Fruit fly (Drosophila melanogaster) whole organism, embryonic: ENCODE measurements around the gene CG34417.

ENCODE experiments used
- B-H1 ChIP-seq: fragments of 200-800 bp; sonication (Bioruptor generic); IDR thresholded peaks from 3 replicates; pipeline ENCODE4 v1.3.6; 2022; ENCODE audit warnings: missing biosample characterization, missing genetic modification characterization
- Bteb2 ChIP-seq: fragments of 200-800 bp; sonication (Bioruptor generic); optimal IDR thresholded peaks from 2 replicates; lab custom pipeline; 2016; ENCODE audit warnings: missing biosample characterization, missing genetic modification characterization
- CG10654 ChIP-seq: fragments of 200-800 bp; sonication (Bioruptor generic); optimal IDR thresholded peaks from 2 replicates; lab custom pipeline; 2016; ENCODE audit warnings: missing biosample characterization, missing genetic modification characterization
- CG1233 ChIP-seq: fragments of 200-800 bp; sonication (Bioruptor generic); optimal IDR thresholded peaks from 4 replicates; lab custom pipeline; 2018; ENCODE audit warnings: missing biosample characterization, mild to moderate bottlenecking, missing genetic modification characterization
- CG13624 ChIP-seq: fragments of 200-800 bp; sonication (Bioruptor generic); optimal IDR thresholded peaks from 2 replicates; lab custom pipeline; 2016; ENCODE audit warnings: missing biosample characterization, missing genetic modification characterization
- CG14441 ChIP-seq: fragments of 200-800 bp; sonication (Bioruptor generic); IDR thresholded peaks from 2 replicates; pipeline ENCODE4 v1.3.6; 2022; ENCODE audit warnings: missing biosample characterization, missing genetic modification characterization
- CG14667 ChIP-seq: fragments of 200-800 bp; sonication (Bioruptor generic); IDR thresholded peaks from 2 replicates; pipeline ENCODE4 v1.3.6; 2022; ENCODE audit warnings: missing biosample characterization, missing genetic modification characterization
- CG15073 ChIP-seq: fragments of 200-800 bp; sonication (Bioruptor generic); optimal IDR thresholded peaks from 2 replicates; lab custom pipeline; 2016; ENCODE audit warnings: missing biosample characterization, missing genetic modification characterization
- CG15696 ChIP-seq: fragments of 200-800 bp; sonication (Bioruptor generic); optimal IDR thresholded peaks from 2 replicates; lab custom pipeline; 2019; ENCODE audit warnings: missing biosample characterization, mild to moderate bottlenecking, missing genetic modification characterization, moderate library complexity
- CG1647 ChIP-seq: fragments of 200-800 bp; sonication (Bioruptor generic); optimal IDR thresholded peaks from 3 replicates; lab custom pipeline; 2016; ENCODE audit warnings: missing biosample characterization, missing genetic modification characterization
- CG16813 ChIP-seq: fragments of 200-800 bp; sonication (Bioruptor generic); IDR thresholded peaks from 3 replicates; pipeline ENCODE4 v1.3.6; 2022; ENCODE audit warnings: missing biosample characterization, missing genetic modification characterization; ENCODE audit not compliant: partially characterized antibody
- CG17385 ChIP-seq: fragments of 200-800 bp; sonication (Bioruptor generic); optimal IDR thresholded peaks from 3 replicates; lab custom pipeline; 2018; ENCODE audit warnings: missing biosample characterization, mild to moderate bottlenecking, missing genetic modification characterization
- CG18011 ChIP-seq: fragments of 200-800 bp; sonication (Bioruptor generic); optimal IDR thresholded peaks from 2 replicates; lab custom pipeline; 2017; ENCODE audit warnings: missing biosample characterization, missing genetic modification characterization, mild to moderate bottlenecking, moderate library complexity, missing genotype
- CG1832 ChIP-seq: fragments of 200-800 bp; sonication (Bioruptor generic); optimal IDR thresholded peaks from 2 replicates; lab custom pipeline; 2017; ENCODE audit warnings: missing biosample characterization, mild to moderate bottlenecking, missing genetic modification characterization, inconsistent platforms
- CG2712 ChIP-seq: fragments of 200-800 bp; optimal IDR thresholded peaks from 3 replicates; lab custom pipeline; 2019; ENCODE audit warnings: missing biosample characterization, mild to moderate bottlenecking, missing genetic modification characterization, moderate library complexity
- CG31365 ChIP-seq: fragments of 200-800 bp; sonication (Bioruptor generic); optimal IDR thresholded peaks from 2 replicates; lab custom pipeline; 2018; ENCODE audit warnings: missing biosample characterization, mild to moderate bottlenecking, missing genetic modification characterization
- CG33557 ChIP-seq: fragments of 200-800 bp; sonication (Bioruptor generic); optimal IDR thresholded peaks from 2 replicates; lab custom pipeline; 2019; ENCODE audit warnings: missing biosample characterization, mild to moderate bottlenecking, missing genetic modification characterization, moderate library complexity
- CG34224 ChIP-seq: fragments of 200-800 bp; sonication (Bioruptor generic); IDR thresholded peaks from 3 replicates; pipeline ENCODE4 v1.3.6; 2022; ENCODE audit warnings: missing biosample characterization, missing genetic modification characterization; ENCODE audit not compliant: partially characterized antibody
- CG5180 ChIP-seq: fragments of 200-800 bp; sonication (Bioruptor generic); optimal IDR thresholded peaks from 3 replicates; lab custom pipeline; 2017; ENCODE audit warnings: missing biosample characterization, missing genetic modification characterization, mild to moderate bottlenecking, moderate library complexity, missing genetic modification reagents
- CG6254 ChIP-seq: fragments of 200-800 bp; sonication (Bioruptor generic); optimal IDR thresholded peaks from 3 replicates; lab custom pipeline; 2017; ENCODE audit warnings: mild to moderate bottlenecking, missing biosample characterization, missing genetic modification reagents, missing genetic modification characterization
- CG6689 ChIP-seq: fragments of 200-800 bp; sonication (Bioruptor generic); IDR thresholded peaks from 2 replicates; pipeline ENCODE4 v1.3.6; 2022; ENCODE audit warnings: missing biosample characterization, missing genetic modification characterization
- CG6813 ChIP-seq: fragments of 200-800 bp; sonication (Bioruptor generic); optimal IDR thresholded peaks from 2 replicates; lab custom pipeline; 2017; ENCODE audit warnings: missing biosample characterization, missing genetic modification characterization, mild to moderate bottlenecking, moderate library complexity, missing genetic modification reagents
- CG9437 ChIP-seq: fragments of 200-800 bp; sonication (Bioruptor generic); optimal IDR thresholded peaks from 2 replicates; lab custom pipeline; 2018; ENCODE audit warnings: missing biosample characterization, mild to moderate bottlenecking, missing genetic modification characterization
- CG9609 ChIP-seq: fragments of 200-800 bp; sonication (Bioruptor generic); optimal IDR thresholded peaks from 3 replicates; lab custom pipeline; 2016; ENCODE audit warnings: missing biosample characterization, missing genetic modification characterization
- CHES-1-like ChIP-seq: fragments of 200-800 bp; sonication (Bioruptor generic); optimal IDR thresholded peaks from 2 replicates; lab custom pipeline; 2016; ENCODE audit warnings: missing biosample characterization, missing genetic modification characterization
- D19A ChIP-seq: fragments of 200-800 bp; optimal IDR thresholded peaks from 3 replicates; lab custom pipeline; 2019; ENCODE audit warnings: missing biosample characterization, mild to moderate bottlenecking, missing genetic modification characterization, moderate library complexity
- Dp ChIP-seq: fragments of 200-800 bp; sonication (Bioruptor generic); optimal IDR thresholded peaks from 2 replicates; lab custom pipeline; 2018; ENCODE audit warnings: missing biosample characterization, mild to moderate bottlenecking, missing genetic modification characterization, moderate library complexity
- Ets97D ChIP-seq: fragments of 200-800 bp; sonication (Bioruptor generic); optimal IDR thresholded peaks from 3 replicates; lab custom pipeline; 2016; ENCODE audit warnings: missing biosample characterization, missing genetic modification characterization
- Kr ChIP-seq: fragments of 200-800 bp; sonication (Bioruptor generic); optimal IDR thresholded peaks from 2 replicates; lab custom pipeline; 2017; ENCODE audit warnings: missing biosample characterization, mild to moderate bottlenecking, missing genetic modification characterization
- Nf-YA ChIP-seq: fragments of 200-800 bp; sonication (Bioruptor generic); IDR thresholded peaks from 2 replicates; pipeline ENCODE4 v1.3.6; 2022; ENCODE audit warnings: missing biosample characterization, missing genetic modification characterization
- Opbp ChIP-seq: fragments of 200-800 bp; sonication (Bioruptor generic); IDR thresholded peaks from 3 replicates; pipeline ENCODE4 v1.3.6; 2022; ENCODE audit warnings: missing biosample characterization, missing genetic modification characterization; ENCODE audit not compliant: partially characterized antibody
- Rx ChIP-seq: fragments of 200-800 bp; sonication (Bioruptor generic); IDR thresholded peaks from 2 replicates; pipeline ENCODE4 v1.3.6; 2022; ENCODE audit warnings: missing biosample characterization, missing genetic modification characterization
- Usf ChIP-seq: fragments of 200-800 bp; sonication (Bioruptor generic); optimal IDR thresholded peaks from 2 replicates; lab custom pipeline; 2017; ENCODE audit warnings: missing genotype, missing biosample characterization, missing genetic modification characterization
- YL-1 ChIP-seq: fragments of 200-800 bp; sonication (Bioruptor generic); optimal IDR thresholded peaks from 3 replicates; lab custom pipeline; 2017; ENCODE audit warnings: missing biosample characterization, mild to moderate bottlenecking, missing genetic modification characterization
- aop ChIP-seq: fragments of 200-800 bp; sonication (Bioruptor generic); IDR thresholded peaks from 2 replicates; pipeline ENCODE4 v1.3.6; 2022; ENCODE audit warnings: missing biosample characterization, missing genetic modification characterization
- ap ChIP-seq: fragments of 200-800 bp; sonication (Bioruptor generic); IDR thresholded peaks from 2 replicates; pipeline ENCODE4 v1.3.6; 2022; ENCODE audit warnings: missing biosample characterization, missing genetic modification characterization
- br ChIP-seq: fragments of >200 bp; optimal IDR thresholded peaks from 2 replicates; lab custom pipeline; 2017
- dmrt99B ChIP-seq: fragments of 200-800 bp; sonication (Bioruptor generic); optimal IDR thresholded peaks from 2 replicates; lab custom pipeline; 2018; ENCODE audit warnings: missing biosample characterization, mild to moderate bottlenecking, missing genetic modification characterization, moderate library complexity
- ftz-f1 ChIP-seq: fragments of 200-800 bp; sonication (Bioruptor generic); optimal IDR thresholded peaks from 2 replicates; lab custom pipeline; 2016; ENCODE audit warnings: missing biosample characterization, missing genetic modification characterization
- hbn ChIP-seq: fragments of 200-800 bp; sonication (Bioruptor generic); IDR thresholded peaks from 2 replicates; pipeline ENCODE4 v1.3.6; 2022; ENCODE audit warnings: missing biosample characterization, missing genetic modification characterization; ENCODE audit not compliant: partially characterized antibody
- inv ChIP-seq: fragments of 200-800 bp; sonication (Bioruptor generic); IDR thresholded peaks from 2 replicates; pipeline ENCODE4 v1.3.6; 2022; ENCODE audit warnings: missing biosample characterization, missing genetic modification characterization; ENCODE audit not compliant: partially characterized antibody
- jing ChIP-seq: fragments of 200-800 bp; sonication (Bioruptor generic); optimal IDR thresholded peaks from 2 replicates; lab custom pipeline; 2018; ENCODE audit warnings: missing biosample characterization, mild to moderate bottlenecking, missing genetic modification characterization
- kah ChIP-seq: fragments of 200-800 bp; sonication (Bioruptor generic); optimal IDR thresholded peaks from 2 replicates; lab custom pipeline; 2018; ENCODE audit warnings: missing biosample characterization, mild to moderate bottlenecking, missing genetic modification characterization
- lilli ChIP-seq: fragments of 200-800 bp; sonication (Bioruptor generic); optimal IDR thresholded peaks from 3 replicates; lab custom pipeline; 2016; ENCODE audit warnings: missing biosample characterization, missing genetic modification characterization
- pfk ChIP-seq: fragments of 200-800 bp; sonication (Bioruptor generic); optimal IDR thresholded peaks from 2 replicates; lab custom pipeline; 2018; ENCODE audit warnings: missing biosample characterization, mild to moderate bottlenecking, missing genetic modification characterization, moderate library complexity
- phol ChIP-seq: fragments of 200-800 bp; sonication (Bioruptor generic); optimal IDR thresholded peaks from 3 replicates; lab custom pipeline; 2018; ENCODE audit warnings: missing biosample characterization, mild to moderate bottlenecking, missing genetic modification characterization, moderate library complexity
- repo ChIP-seq: fragments of 200-800 bp; sonication (Bioruptor generic); optimal IDR thresholded peaks from 2 replicates; lab custom pipeline; 2016; ENCODE audit warnings: missing biosample characterization, missing genetic modification characterization
- sna ChIP-seq: fragments of 200-800 bp; sonication (Bioruptor generic); IDR thresholded peaks from 2 replicates; pipeline ENCODE4 v1.3.6; 2022; ENCODE audit warnings: missing biosample characterization, missing genetic modification characterization; ENCODE audit not compliant: partially characterized antibody
- z ChIP-seq: fragments of 200-800 bp; sonication (Bioruptor generic); IDR thresholded peaks from 3 replicates; pipeline ENCODE4 v1.3.6; 2022; ENCODE audit warnings: missing biosample characterization, missing genetic modification characterization

The CG34417 gene

DNA sequence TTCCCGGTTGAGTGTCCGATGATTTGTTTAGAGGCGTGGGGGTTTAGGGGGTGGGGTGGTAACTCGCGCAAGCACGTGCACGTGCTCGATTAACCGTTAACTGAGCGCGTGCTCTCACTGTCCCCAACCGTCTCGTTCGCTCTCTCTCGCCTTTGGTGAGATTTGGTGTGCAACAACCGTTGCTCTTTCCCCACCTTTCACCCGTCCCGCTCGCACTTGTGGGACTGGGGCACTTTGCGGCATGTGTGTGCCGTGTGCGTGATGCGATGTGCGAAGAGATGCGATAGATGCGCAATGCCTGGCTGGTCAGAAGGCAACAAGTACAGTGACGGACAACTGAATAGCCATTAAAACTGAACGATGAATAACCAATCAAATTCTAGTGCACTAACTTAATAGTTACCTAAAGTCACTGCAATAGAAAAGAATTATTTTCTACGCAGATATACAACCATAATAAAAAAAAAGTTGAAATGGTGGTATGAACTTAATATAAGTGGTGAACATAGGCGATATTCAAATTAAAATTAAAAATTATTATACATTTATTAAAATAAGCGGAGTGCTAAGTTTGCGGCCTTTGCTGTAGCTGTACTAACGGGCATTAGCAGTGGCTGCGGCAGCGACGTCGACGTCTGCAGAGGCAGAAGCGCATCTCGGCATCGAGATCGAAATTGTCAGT lies 30.8 kb downstream of the CG34417 start (continued):
- TF ChIP-seq YL-1 (GFP tag; lab: Kevin White, UChicago) (peak; percentile 48), CG14667 (GFP tag; lab: Robert Waterston, UW) (peak; percentile 57), Opbp (GFP tag; lab: Robert Waterston, UW) (no peak), Ets97D (no peak), CG6813 (GFP tag; lab: Kevin White, UChicago) (peak; percentile 82), aop (GFP tag; lab: Robert Waterston, UW) (no peak), CG18011 (peak; percentile 12), CG10654 (GFP tag; lab: Kevin White, UChicago) (peak; percentile 62), CG6689 (GFP tag; lab: Robert Waterston, UW) (peak; percentile 90), CG33557 (GFP tag; lab: Kevin White, UChicago) (peak; percentile 92), sna (GFP tag; lab: Robert Waterston, UW) (no peak), CG17385 (GFP tag; lab: Kevin White, UChicago) (peak; percentile 87), CG15073 (GFP tag; lab: Kevin White, UChicago) (peak; percentile 55), pfk (GFP tag; lab: Kevin White, UChicago) (no peak), CG14441 (GFP tag; lab: Robert Waterston, UW) (peak; percentile 66; the same call in 1 of the 2 replicates), Nf-YA (0 out of 2 replicates have a peak, but pooled peaks have one; percentile 25), CHES-1-like (GFP tag; lab: Kevin White, UChicago) (no peak), ap (GFP tag; lab: Robert Waterston, UW) (peak; percentile 80), CG6254 (GFP tag; lab: Kevin White, UChicago) (peak; percentile 90), CG34224 (GFP tag; lab: Robert Waterston, UW) (no peak), Dp (GFP tag; lab: Kevin White, UChicago) (no peak), CG9437 (GFP tag; lab: Kevin White, UChicago) (peak; percentile 84), hbn (GFP tag; lab: Robert Waterston, UW) (no peak), kah (peak; percentile 71), CG1647 (GFP tag; lab: Kevin White, UChicago) (no peak), repo (GFP tag; lab: Kevin White, UChicago) (no peak), z (GFP tag; lab: Robert Waterston, UW) (no peak), Usf (peak; percentile 82), inv (GFP tag; lab: Robert Waterston, UW) (no peak), CG16813 (GFP tag; lab: Robert Waterston, UW) (no peak), dmrt99B (tag; lab: Kevin White, UChicago) (peak; percentile 95), lilli (GFP tag; lab: Kevin White, UChicago) (peak; percentile 56), CG2712 (tag; lab: Kevin White, UChicago) (peak; percentile 96), br (lab: Kevin White, UChicago) (no peak), CG31365 (tag; lab: Kevin White, UChicago) (peak; percentile 51), CG5180 (GFP tag; lab: Kevin White, UChicago) (peak; percentile 82), ftz-f1 (no peak), jing (peak; percentile 60), Bteb2 (GFP tag; lab: Kevin White, UChicago) (no peak), CG9609 (no peak), CG1233 (GFP tag; lab: Kevin White, UChicago) (peak; percentile 87), D19A (peak; percentile 91), Kr (GFP tag; lab: Kevin White, UChicago) (no peak), CG13624 (GFP tag; lab: Kevin White, UChicago) (no peak), CG15696 (tag; lab: Kevin White, UChicago) (peak; percentile 89), Rx (GFP tag; lab: Robert Waterston, UW) (peak; percentile 79), CG1832 (GFP tag; lab: Kevin White, UChicago) (peak; percentile 74), phol (tag; lab: Kevin White, UChicago) (peak; percentile 94), B-H1 (GFP tag; lab: Robert Waterston, UW) (peak; percentile 57; the same call in 2 of the 3 replicates)
